Fruit fly (Drosophila melanogaster): ENCODE data around the gene CG31093.

CG31093 gene

dm6 chr3R:25829598-25829997, 39.3 kb upstream of the CG31093 start, which contains the start of gene Mst57Dc:
Gene Mst57Dc, minus strand, starts transcription at chr3R:25829698.
- TF ChIP-seq CG31627 (GFP tag; optimal IDR thresholded peaks at IDR 0.05) (no peak), fkh (GFP tag; optimal IDR thresholded peaks at IDR 0.05) (no peak), CG6163 (GFP tag; IDR thresholded peaks at IDR 0.05) (no peak), Hr4 (GFP tag; optimal IDR thresholded peaks at IDR 0.05) (no peak), CG34406 (GFP tag; optimal IDR thresholded peaks at IDR 0.05) (no peak), Hr39 (GFP tag; optimal IDR thresholded peaks at IDR 0.05) (no peak), vri (GFP tag; optimal IDR thresholded peaks at IDR 0.05) (no peak), Sox102F (GFP tag; optimal IDR thresholded peaks at IDR 0.05) (no peak), CG6808 (GFP tag; optimal IDR thresholded peaks at IDR 0.05) (no peak), Eip75B (GFP tag; optimal IDR thresholded peaks at IDR 0.05) (no peak), Eip93F (GFP tag; optimal IDR thresholded peaks at IDR 0.05) (no peak), OdsH (GFP tag; optimal IDR thresholded peaks at IDR 0.05) (no peak), CG10631 (GFP tag; optimal IDR thresholded peaks at IDR 0.05) (no peak)

DNA sequence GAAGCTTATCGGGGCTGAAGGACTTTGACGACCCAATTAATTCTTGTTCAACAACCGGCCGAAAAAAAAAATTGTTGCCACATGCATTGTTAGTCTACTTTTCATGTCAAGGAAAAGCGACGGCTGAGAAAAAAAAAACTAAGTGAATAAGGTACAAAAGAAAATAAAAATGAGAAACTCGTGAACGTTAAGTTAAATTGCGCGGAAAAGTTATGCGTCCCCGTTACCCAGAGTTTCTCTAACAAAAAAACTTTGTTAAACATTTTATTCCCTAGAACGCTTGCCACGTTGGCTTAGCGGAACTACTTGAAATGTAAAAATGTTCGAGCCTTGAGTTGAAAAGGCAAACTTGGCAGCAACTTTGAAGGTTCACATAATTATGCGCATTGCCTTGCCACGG, 24.9 kb upstream of the CG31093 start, which contains the start of gene CG14354:
Gene CG14354, plus strand, starts transcription at position 301 of the 400 bp plus-strand sequence.
- TF ChIP-seq CG31627 (GFP tag; optimal IDR thresholded peaks at IDR 0.05) (no peak), Hr39 (GFP tag; optimal IDR thresholded peaks at IDR 0.05) (no peak), Eip75B (GFP tag; optimal IDR thresholded peaks at IDR 0.05) (no peak), Sox14 (GFP tag; optimal IDR thresholded peaks at IDR 0.05) (no peak), CG1621 (tag; optimal IDR thresholded peaks at IDR 0.05) (no peak), CG6792 (GFP tag; optimal IDR thresholded peaks at IDR 0.05) (no peak), CG11762 (GFP tag; optimal IDR thresholded peaks at IDR 0.05; ENCODE audit: insufficient read depth) (no peak), lz (GFP tag; optimal IDR thresholded peaks at IDR 0.05) (no peak), acj6 (GFP tag; optimal IDR thresholded peaks at IDR 0.05) (no peak), fd85E (GFP tag; optimal IDR thresholded peaks at IDR 0.05) (no peak), CG6276 (GFP tag; optimal IDR thresholded peaks at IDR 0.05) (no peak), CG16779 (tag; optimal IDR thresholded peaks at IDR 0.05) (no peak), CG11294 (GFP tag; IDR thresholded peaks at IDR 0.05) (no peak), Sox102F (GFP tag; optimal IDR thresholded peaks at IDR 0.05) (no peak)

dm6 chr3R:25811611-25812010, 21.3 kb upstream of the CG31093 start, which contains the start of the genes Acam and CG17770:
Gene Acam, plus strand, starts transcription at chr3R:25811911.
Gene CG17770, plus strand, starts transcription at chr3R:25811911.
- TF ChIP-seq ss (GFP tag; optimal IDR thresholded peaks at IDR 0.05) (no peak), CG32006 (GFP tag; optimal IDR thresholded peaks at IDR 0.05) (no peak), Ets96B (tag; optimal IDR thresholded peaks at IDR 0.05) (no peak), Eip75B (GFP tag; optimal IDR thresholded peaks at IDR 0.05) (no peak), CG16779 (tag; optimal IDR thresholded peaks at IDR 0.05) (no peak)

DNA sequence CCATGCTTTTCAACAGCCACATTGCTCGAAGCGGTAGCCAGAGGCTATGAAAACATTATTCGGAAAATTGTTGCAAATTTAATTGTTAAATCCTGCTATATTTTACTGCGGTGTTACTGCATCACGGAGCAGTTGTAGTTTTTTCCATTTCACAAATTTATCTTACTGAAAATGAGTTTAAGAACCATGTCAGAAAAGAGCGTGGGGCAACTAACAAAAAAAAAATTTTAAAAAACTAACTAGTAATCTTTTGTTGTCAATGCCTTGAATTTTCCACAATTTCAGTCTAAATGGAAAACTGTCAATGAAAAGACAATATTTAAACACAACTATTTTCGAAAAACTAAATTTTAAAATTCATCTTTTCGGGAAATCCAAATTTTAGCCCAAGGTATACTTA, 20.5 kb upstream of the CG31093 start, which contains the start of gene CG5024:
Gene CG5024, plus strand, starts transcription at position 301 of the 400 bp plus-strand sequence.
- TF ChIP-seq CG10669 (GFP tag; optimal IDR thresholded peaks at IDR 0.05), result no peak
- no peak for TF ChIP-seq CG32006 (GFP tag; optimal IDR thresholded peaks at IDR 0.05)
- TF ChIP-seq CG11294 (GFP tag; IDR thresholded peaks at IDR 0.05), result no peak

DNA sequence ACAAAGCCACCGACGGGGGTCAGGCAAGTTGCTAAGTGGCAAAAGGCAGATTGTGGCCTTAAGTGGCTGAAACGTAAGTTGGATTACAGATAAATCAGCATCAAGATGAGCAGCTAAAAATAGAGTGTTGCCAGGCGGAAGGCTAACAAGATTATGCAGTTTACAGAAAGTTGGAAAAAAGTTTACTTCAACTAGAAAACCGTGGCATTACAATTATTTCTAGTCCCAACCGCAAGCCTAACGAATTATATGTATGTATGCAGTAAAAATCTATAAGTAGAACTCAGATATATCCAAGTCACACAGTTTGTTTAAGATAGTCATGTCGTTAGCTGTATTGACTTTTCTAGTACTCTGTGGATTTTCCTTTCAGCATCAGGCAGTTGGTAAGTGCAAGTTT, 15.9 kb upstream of the CG31093 start, which contains the start of gene BG642167:
Gene BG642167, plus strand, starts transcription at position 301 of the 400 bp plus-strand sequence.
- no peak for TF ChIP-seq cyc (GFP tag; optimal IDR thresholded peaks at IDR 0.05)
- TF ChIP-seq dsx (GFP tag; optimal IDR thresholded peaks at IDR 0.05; ENCODE audit: poor library complexity, severe bottlenecking), result no peak
- no peak for TF ChIP-seq CG11294 (GFP tag; IDR thresholded peaks at IDR 0.05)
- no peak for TF ChIP-seq CG10631 (GFP tag; optimal IDR thresholded peaks at IDR 0.05)
- no peak for TF ChIP-seq pdm3 (GFP tag; optimal IDR thresholded peaks at IDR 0.05)
- no peak for TF ChIP-seq CG6276 (GFP tag; optimal IDR thresholded peaks at IDR 0.05)
- no peak for TF ChIP-seq net (GFP tag; optimal IDR thresholded peaks at IDR 0.05)
- TF ChIP-seq CG4318 (GFP tag; optimal IDR thresholded peaks at IDR 0.05), result no peak
- no peak for TF ChIP-seq CG32006 (GFP tag; optimal IDR thresholded peaks at IDR 0.05)
- no peak for TF ChIP-seq spab (GFP tag; optimal IDR thresholded peaks at IDR 0.05)
- TF ChIP-seq Ets21C (GFP tag; optimal IDR thresholded peaks at IDR 0.05), result no peak
- no peak for TF ChIP-seq fd59A (GFP tag; optimal IDR thresholded peaks at IDR 0.05)
- no peak for TF ChIP-seq Sox14 (GFP tag; optimal IDR thresholded peaks at IDR 0.05)
- no peak for TF ChIP-seq Lpt (GFP tag; optimal IDR thresholded peaks at IDR 0.05)
- TF ChIP-seq lz (GFP tag; optimal IDR thresholded peaks at IDR 0.05), result no peak
- no peak for TF ChIP-seq CG15336 (GFP tag; IDR thresholded peaks at IDR 0.05)
- no peak for TF ChIP-seq CG9139 (GFP tag; optimal IDR thresholded peaks at IDR 0.05)
- no peak for TF ChIP-seq Blimp-1 (GFP tag; optimal IDR thresholded peaks at IDR 0.05)
- TF ChIP-seq Eip93F (GFP tag; optimal IDR thresholded peaks at IDR 0.05), result no peak
- no peak for TF ChIP-seq CG6808 (GFP tag; optimal IDR thresholded peaks at IDR 0.05)

Measured in whole organism, prepupa.